Fruit fly (Drosophila melanogaster) whole organism, embryonic: ENCODE measurements around the gene CG12054.

Experiments used
- Abd-B ChIP-seq: fragments of 200-800 bp; sonication (Bioruptor generic); optimal IDR thresholded peaks from 2 replicates; lab custom pipeline; 2018; ENCODE audit warnings: missing biosample characterization, mild to moderate bottlenecking, missing genetic modification characterization, moderate library complexity
- Awh ChIP-seq: fragments of 200-800 bp; sonication (Bioruptor generic); IDR thresholded peaks from 2 replicates; pipeline ENCODE4, ENCODE4 v1.3.6; 2022; ENCODE audit warnings: missing biosample characterization, missing genetic modification characterization
- Bdp1 ChIP-seq: fragments of 200-800 bp; sonication (Bioruptor generic); optimal IDR thresholded peaks from 3 replicates; lab custom pipeline; 2016; ENCODE audit warnings: missing biosample characterization, missing genetic modification characterization
- BtbVII ChIP-seq: fragments of 200-800 bp; sonication (Bioruptor generic); optimal IDR thresholded peaks from 3 replicates; lab custom pipeline; 2017; ENCODE audit warnings: missing biosample characterization, mild to moderate bottlenecking, missing genetic modification characterization
- CG1024 ChIP-seq: fragments of 200-800 bp; sonication (Bioruptor generic); IDR thresholded peaks from 2 replicates; pipeline ENCODE4 v1.3.6; 2022; ENCODE audit warnings: missing biosample characterization, missing genetic modification characterization
- CG12769 ChIP-seq: fragments of 200-800 bp; sonication (Bioruptor generic); optimal IDR thresholded peaks from 2 replicates; lab custom pipeline; 2019; ENCODE audit warnings: missing biosample characterization, mild to moderate bottlenecking, missing genetic modification characterization, moderate library complexity
- CG1529 ChIP-seq: fragments of 200-800 bp; sonication (Bioruptor generic); optimal IDR thresholded peaks from 3 replicates; lab custom pipeline; 2018; ENCODE audit warnings: missing biosample characterization, missing genetic modification characterization
- CG16815 ChIP-seq: fragments of 200-800 bp; sonication (Bioruptor generic); optimal IDR thresholded peaks from 3 replicates; lab custom pipeline; 2017; ENCODE audit warnings: missing biosample characterization, mild to moderate bottlenecking, missing genetic modification characterization
- CG18011 ChIP-seq: fragments of 200-800 bp; sonication (Bioruptor generic); optimal IDR thresholded peaks from 2 replicates; lab custom pipeline; 2017; ENCODE audit warnings: missing biosample characterization, missing genetic modification characterization, mild to moderate bottlenecking, moderate library complexity, missing genotype
- CG2678 ChIP-seq: fragments of 200-800 bp; sonication (Bioruptor generic); optimal IDR thresholded peaks from 3 replicates; lab custom pipeline; 2019; ENCODE audit warnings: missing biosample characterization, mild to moderate bottlenecking, missing genetic modification characterization, moderate library complexity
- CG2875 ChIP-seq: fragments of 200-800 bp; sonication (Bioruptor generic); optimal IDR thresholded peaks from 2 replicates; lab custom pipeline; 2017; ENCODE audit warnings: missing biosample characterization, mild to moderate bottlenecking, missing genetic modification characterization, missing genetic modification reagents
- CG3065 ChIP-seq: fragments of 200-800 bp; sonication (Bioruptor generic); optimal IDR thresholded peaks from 2 replicates; lab custom pipeline; 2016; ENCODE audit warnings: missing biosample characterization, missing genetic modification characterization
- CG31441 ChIP-seq: fragments of 200-800 bp; sonication (Bioruptor generic); IDR thresholded peaks from 2 replicates; pipeline ENCODE4 v1.3.6; 2022; ENCODE audit warnings: missing biosample characterization, missing genetic modification characterization
- CG7963 ChIP-seq: fragments of 200-800 bp; sonication (Bioruptor generic); IDR thresholded peaks from 3 replicates; pipeline ENCODE4 v1.3.6; 2022; ENCODE audit warnings: missing biosample characterization, missing genetic modification characterization; ENCODE audit not compliant: partially characterized antibody
- CG8359 ChIP-seq: fragments of 200-800 bp; sonication (Bioruptor generic); optimal IDR thresholded peaks from 2 replicates; lab custom pipeline; 2017; ENCODE audit warnings: missing biosample characterization, mild to moderate bottlenecking, missing genetic modification characterization, borderline replicate concordance
- CG8944 ChIP-seq: fragments of 200-800 bp; sonication (Bioruptor generic); optimal IDR thresholded peaks from 3 replicates; lab custom pipeline; 2016; ENCODE audit warnings: missing biosample characterization, missing genetic modification characterization
- Dfd ChIP-seq, 2 experiments: fragments of >200 bp; optimal IDR thresholded peaks; 2 replicates each; lab custom pipeline; 2017; ENCODE audit warnings: missing biosample characterization in 2 of 2, missing genetic modification characterization in 2 of 2
- Eip74EF ChIP-seq, 2 experiments: fragments of 200-800 bp in 1 of 2; fragments of >200 bp in 1 of 2; sonication (Bioruptor generic) in 1 of 2; optimal IDR thresholded peaks; 2 replicates each; lab custom pipeline; 2017 to 2019; ENCODE audit warnings: missing biosample characterization in 2 of 2, missing genetic modification characterization in 2 of 2, mild to moderate bottlenecking in 1 of 2, moderate library complexity in 1 of 2
- NC2α ChIP-seq: fragments of 200-800 bp; sonication (Bioruptor generic); optimal IDR thresholded peaks from 2 replicates; lab custom pipeline; 2016; ENCODE audit warnings: missing biosample characterization, missing genetic modification characterization
- Rx ChIP-seq: fragments of 200-800 bp; sonication (Bioruptor generic); IDR thresholded peaks from 2 replicates; pipeline ENCODE4 v1.3.6; 2022; ENCODE audit warnings: missing biosample characterization, missing genetic modification characterization
- Sox100B ChIP-seq: fragments of 200-800 bp; sonication (Bioruptor generic); optimal IDR thresholded peaks from 3 replicates; lab custom pipeline; 2018; ENCODE audit warnings: missing biosample characterization, mild to moderate bottlenecking, missing genetic modification characterization
- TFAM ChIP-seq: fragments of 200-800 bp; sonication (Bioruptor generic); optimal IDR thresholded peaks from 2 replicates; lab custom pipeline; 2017; ENCODE audit warnings: missing biosample characterization, missing genetic modification characterization, inconsistent platforms
- Vsx1 ChIP-seq: fragments of 200-800 bp; sonication (Bioruptor generic); optimal IDR thresholded peaks from 2 replicates; lab custom pipeline; 2017; ENCODE audit warnings: missing biosample characterization, mild to moderate bottlenecking, missing genetic modification characterization, missing genetic modification reagents
- ato ChIP-seq: fragments of 200-800 bp; sonication (Bioruptor generic); IDR thresholded peaks from 2 replicates; pipeline ENCODE4 v1.3.6; 2022; ENCODE audit warnings: missing biosample characterization, missing genetic modification characterization; ENCODE audit not compliant: partially characterized antibody
- bsh ChIP-seq, 2 experiments: fragments of 200-800 bp; sonication (Bioruptor generic); optimal IDR thresholded peaks; 2 replicates each; lab custom pipeline; 2017 to 2018; ENCODE audit warnings: mild to moderate bottlenecking in 2 of 2, missing biosample characterization in 2 of 2, missing genetic modification characterization in 2 of 2, moderate library complexity in 1 of 2
- btn ChIP-seq: fragments of 200-800 bp; sonication (Bioruptor generic); optimal IDR thresholded peaks from 2 replicates; lab custom pipeline; 2016; ENCODE audit warnings: missing biosample characterization, missing genetic modification characterization
- chif ChIP-seq, 2 experiments: fragments of 200-800 bp; sonication (Bioruptor generic); optimal IDR thresholded peaks; 3 replicates each; lab custom pipeline; 2016; ENCODE audit warnings: missing biosample characterization in 2 of 2, missing genetic modification characterization in 2 of 2
- cwo ChIP-seq: fragments of 200-800 bp; sonication (Bioruptor generic); optimal IDR thresholded peaks from 3 replicates; lab custom pipeline; 2017; ENCODE audit warnings: missing biosample characterization, missing genetic modification characterization, mild to moderate bottlenecking, moderate library complexity, missing genetic modification reagents
- dati ChIP-seq: fragments of 200-800 bp; sonication (Bioruptor generic); IDR thresholded peaks from 2 replicates; pipeline ENCODE4 v1.3.6; 2022; ENCODE audit warnings: missing biosample characterization, missing genetic modification characterization
- esg ChIP-seq: fragments of 200-800 bp; sonication (Bioruptor generic); conservative IDR thresholded peaks from 2 replicates; pipeline ENCODE4 v1.3.6; 2022; ENCODE audit warnings: missing biosample characterization, missing genetic modification characterization
- fd96Cb ChIP-seq: fragments of 200-800 bp; sonication (Bioruptor generic); optimal IDR thresholded peaks from 2 replicates; lab custom pipeline; 2018; ENCODE audit warnings: missing biosample characterization, mild to moderate bottlenecking, missing genetic modification characterization, moderate library complexity
- gcm ChIP-seq: fragments of 200-800 bp; sonication (Bioruptor generic); optimal IDR thresholded peaks from 2 replicates; lab custom pipeline; 2019; ENCODE audit warnings: missing biosample characterization, mild to moderate bottlenecking, missing genetic modification characterization, moderate library complexity
- insv ChIP-seq, 2 experiments: fragments of 200-800 bp; sonication (Bioruptor generic); optimal IDR thresholded peaks; 3 replicates each; lab custom pipeline; 2016 to 2018; ENCODE audit warnings: missing biosample characterization in 2 of 2, missing genetic modification characterization in 2 of 2
- jigr1 ChIP-seq: fragments of 200-800 bp; sonication (Bioruptor generic); IDR thresholded peaks from 3 replicates; pipeline ENCODE4 v1.3.6; 2022; ENCODE audit warnings: missing biosample characterization, missing genetic modification characterization
- lov ChIP-seq, 2 experiments: fragments of 200-800 bp in 1 of 2; fragments of >200 bp in 1 of 2; sonication (Bioruptor generic) in 1 of 2; IDR thresholded peaks in 1 of 2; optimal IDR thresholded peaks in 1 of 2; 2 replicates in 1 of 2; 3 replicates in 1 of 2; pipeline versions ENCODE4 v1.3.6 to Lab custom; 2017 to 2022; ENCODE audit warnings: missing biosample characterization in 1 of 2, missing genetic modification characterization in 1 of 2
- mld ChIP-seq: fragments of 200-800 bp; sonication (Bioruptor generic); IDR thresholded peaks from 3 replicates; pipeline ENCODE4 v1.3.6; 2022; ENCODE audit warnings: missing biosample characterization, missing genetic modification characterization; ENCODE audit not compliant: partially characterized antibody
- sd ChIP-seq: fragments of 200-800 bp; sonication (Bioruptor generic); optimal IDR thresholded peaks from 3 replicates; lab custom pipeline; 2018; ENCODE audit warnings: missing biosample characterization, mild to moderate bottlenecking, missing genetic modification characterization, moderate library complexity
- sens ChIP-seq: fragments of 200-800 bp; sonication (Bioruptor generic); peaks from one replicate; lab custom pipeline; 2016; ENCODE audit warnings: missing biosample characterization, missing genetic modification characterization
- sim ChIP-seq: fragments of 200-800 bp; sonication (Bioruptor generic); IDR thresholded peaks from 2 replicates; pipeline ENCODE4 v1.3.6; 2022; ENCODE audit warnings: missing biosample characterization, missing genetic modification characterization
- twi ChIP-seq: fragments of 200-800 bp; optimal IDR thresholded peaks from 2 replicates; lab custom pipeline; 2019; ENCODE audit warnings: missing biosample characterization, mild to moderate bottlenecking, missing genetic modification characterization, moderate library complexity
- z ChIP-seq: fragments of 200-800 bp; sonication (Bioruptor generic); IDR thresholded peaks from 3 replicates; pipeline ENCODE4 v1.3.6; 2022; ENCODE audit warnings: missing biosample characterization, missing genetic modification characterization

CG12054 gene

DNA sequence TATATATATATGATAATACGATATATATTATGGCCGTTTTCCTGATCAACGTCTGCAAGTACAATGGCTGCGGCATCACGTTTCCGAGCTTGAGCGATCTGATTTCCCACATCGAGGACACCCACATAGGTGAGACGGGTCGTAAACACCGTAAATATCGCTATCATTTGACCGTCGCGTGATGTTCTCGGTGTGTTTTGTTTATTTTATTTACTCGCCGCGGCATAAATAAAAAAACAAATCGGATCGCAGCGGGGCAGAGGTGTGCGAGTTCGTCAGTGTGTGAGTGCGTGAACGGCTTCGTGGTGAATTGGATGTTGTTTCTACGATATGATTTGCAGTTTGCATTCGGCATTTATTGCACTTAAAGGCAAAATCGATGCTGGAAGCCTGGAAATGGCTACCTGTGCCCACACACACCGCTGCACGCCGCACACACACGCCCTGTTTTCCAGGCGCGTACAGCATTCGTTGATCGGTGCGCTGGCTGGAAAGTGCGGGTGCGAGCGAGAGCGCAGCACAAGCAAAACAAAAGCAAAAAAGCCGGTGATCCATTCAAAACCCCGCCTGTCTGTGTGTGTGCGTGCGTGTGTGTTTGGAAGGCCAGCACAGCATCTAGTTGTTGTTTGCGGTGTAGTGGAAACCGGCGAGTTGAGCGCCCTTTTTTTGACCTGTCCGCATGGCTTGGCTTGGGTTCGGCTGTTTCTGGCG lies 990 bp downstream of the CG12054 start (continued):
- no peak for TF ChIP-seq sim (GFP tag; lab: Robert Waterston, UW)
- TF ChIP-seq bsh (GFP tag; optimal IDR thresholded peaks at IDR 0.05; lab: Kevin White, UChicago) = peak in 1 of 2 experiments; percentile 82
- peak; percentile 4 for TF ChIP-seq CG2678 (tag; lab: Kevin White, UChicago)
- TF ChIP-seq CG3065 (GFP tag; lab: Kevin White, UChicago) = no peak
- TF ChIP-seq CG1529 (GFP tag; lab: Kevin White, UChicago) = no peak
- no peak for TF ChIP-seq Sox100B (GFP tag; lab: Kevin White, UChicago)
- no peak for TF ChIP-seq ato (GFP tag; lab: Robert Waterston, UW)
- TF ChIP-seq btn = no peak
- peak; percentile 73 for TF ChIP-seq cwo (GFP tag; lab: Kevin White, UChicago)
- no peak for TF ChIP-seq Bdp1 (GFP tag; lab: Kevin White, UChicago)
- no peak for TF ChIP-seq Abd-B (GFP tag; lab: Kevin White, UChicago)
- no peak for TF ChIP-seq CG2875 (GFP tag; lab: Kevin White, UChicago)
- TF ChIP-seq chif (GFP tag; optimal IDR thresholded peaks at IDR 0.05; lab: Kevin White, UChicago) = no peak
- no peak for TF ChIP-seq NC2α (GFP tag; lab: Kevin White, UChicago)
- no peak for TF ChIP-seq CG8359
- TF ChIP-seq CG7963 (GFP tag; lab: Robert Waterston, UW) = no peak
- no peak for TF ChIP-seq insv (GFP tag; optimal IDR thresholded peaks at IDR 0.05; lab: Kevin White, UChicago)
- TF ChIP-seq CG18011 (GFP tag; lab: Kevin White, UChicago) = no peak
- no peak for TF ChIP-seq Dfd (GFP tag; optimal IDR thresholded peaks at IDR 0.05; lab: Kevin White, UChicago)
- no peak for TF ChIP-seq dati (GFP tag; lab: Robert Waterston, UW)
- no peak for TF ChIP-seq CG1024 (GFP tag; lab: Robert Waterston, UW)
- no peak for TF ChIP-seq CG8944
- no peak for TF ChIP-seq CG16815 (GFP tag; lab: Kevin White, UChicago)
- no peak for TF ChIP-seq mld (GFP tag; lab: Robert Waterston, UW)
- TF ChIP-seq fd96Cb (tag; lab: Kevin White, UChicago) = no peak
- TF ChIP-seq lov (optimal IDR thresholded peaks at IDR 0.05; lab: Kevin White, UChicago) = no peak
- no peak for TF ChIP-seq lov (GFP tag; IDR thresholded peaks at IDR 0.05; lab: Robert Waterston, UW)
- no peak for TF ChIP-seq TFAM (GFP tag; lab: Kevin White, UChicago)
- no peak for TF ChIP-seq CG31441 (GFP tag; lab: Robert Waterston, UW)
- no peak for TF ChIP-seq Awh
- TF ChIP-seq Vsx1 (GFP tag; lab: Kevin White, UChicago) = peak; percentile 14
- no peak for TF ChIP-seq Eip74EF (GFP tag; optimal IDR thresholded peaks at IDR 0.05; lab: Kevin White, UChicago)
- TF ChIP-seq CG12769 = peak; percentile 26
- no peak for TF ChIP-seq sd (tag; lab: Kevin White, UChicago)
- peak; percentile 77 for TF ChIP-seq sens (GFP tag; lab: Kevin White, UChicago)
- no peak for TF ChIP-seq jigr1 (GFP tag; lab: Robert Waterston, UW)
- TF ChIP-seq z (GFP tag; lab: Robert Waterston, UW) = no peak
- TF ChIP-seq BtbVII (GFP tag; lab: Kevin White, UChicago) = peak; percentile 8
- TF ChIP-seq esg = no peak
- no peak for TF ChIP-seq Rx (GFP tag; lab: Robert Waterston, UW)
- TF ChIP-seq twi (tag; lab: Kevin White, UChicago) = no peak
- peak; percentile 1 for TF ChIP-seq gcm (GFP tag; lab: Kevin White, UChicago)
